Fruit fly (Drosophila melanogaster) whole organism, embryonic: ENCODE data around the gene kdn.

Experiments
- ATbp ChIP-seq: fragments of 200-800 bp; sonication (Bioruptor generic); optimal IDR thresholded peaks from 2 replicates; lab custom pipeline; 2017; ENCODE audit warnings: missing biosample characterization, mild to moderate bottlenecking, missing genetic modification characterization, missing genetic modification reagents
- Bdp1 ChIP-seq: fragments of 200-800 bp; sonication (Bioruptor generic); optimal IDR thresholded peaks from 3 replicates; lab custom pipeline; 2016; ENCODE audit warnings: missing biosample characterization, missing genetic modification characterization
- C15 ChIP-seq: fragments of 200-800 bp; sonication (Bioruptor generic); IDR thresholded peaks from 3 replicates; pipeline ENCODE4 v1.3.6; 2022; ENCODE audit warnings: missing biosample characterization, missing genetic modification characterization
- CG10366 ChIP-seq: fragments of 200-800 bp; sonication (Bioruptor generic); IDR thresholded peaks from 2 replicates; pipeline ENCODE4 v1.3.6; 2022; ENCODE audit warnings: missing biosample characterization, missing genetic modification characterization
- CG10462 ChIP-seq: fragments of 200-800 bp; sonication (Bioruptor generic); optimal IDR thresholded peaks from 2 replicates; lab custom pipeline; 2016; ENCODE audit warnings: missing biosample characterization, missing genetic modification characterization
- CG11504 ChIP-seq: fragments of 200-800 bp; sonication (Bioruptor generic); optimal IDR thresholded peaks from 3 replicates; lab custom pipeline; 2019; ENCODE audit warnings: missing biosample characterization, mild to moderate bottlenecking, missing genetic modification characterization, moderate library complexity
- CG11560 ChIP-seq: fragments of 200-800 bp; sonication (Bioruptor generic); IDR thresholded peaks from 3 replicates; pipeline ENCODE4 v1.3.6; 2022; ENCODE audit warnings: missing biosample characterization, missing genetic modification characterization
- CG12769 ChIP-seq: fragments of 200-800 bp; sonication (Bioruptor generic); optimal IDR thresholded peaks from 2 replicates; lab custom pipeline; 2019; ENCODE audit warnings: missing biosample characterization, mild to moderate bottlenecking, missing genetic modification characterization, moderate library complexity
- CG12942 ChIP-seq: fragments of 200-800 bp; sonication (Bioruptor generic); optimal IDR thresholded peaks from 3 replicates; lab custom pipeline; 2016; ENCODE audit warnings: missing biosample characterization, missing genetic modification characterization
- CG16813 ChIP-seq: fragments of 200-800 bp; sonication (Bioruptor generic); IDR thresholded peaks from 3 replicates; pipeline ENCODE4 v1.3.6; 2022; ENCODE audit warnings: missing biosample characterization, missing genetic modification characterization; ENCODE audit not compliant: partially characterized antibody
- CG17359 ChIP-seq: fragments of 200-800 bp; sonication (Bioruptor generic); optimal IDR thresholded peaks from 3 replicates; lab custom pipeline; 2018; ENCODE audit warnings: missing biosample characterization, mild to moderate bottlenecking, missing genetic modification characterization, moderate library complexity
- CG33213 ChIP-seq: fragments of 200-800 bp; sonication (Bioruptor generic); optimal IDR thresholded peaks from 3 replicates; lab custom pipeline; 2016; ENCODE audit warnings: missing biosample characterization, missing genetic modification characterization
- CG3995 ChIP-seq: fragments of 200-800 bp; sonication (Bioruptor generic); optimal IDR thresholded peaks from 3 replicates; lab custom pipeline; 2016; ENCODE audit warnings: missing biosample characterization, missing genetic modification characterization
- CG7839 ChIP-seq: fragments of 200-800 bp; sonication (Bioruptor generic); optimal IDR thresholded peaks from 3 replicates; lab custom pipeline; 2018; ENCODE audit warnings: missing biosample characterization, mild to moderate bottlenecking, missing genetic modification characterization, moderate library complexity
- CG7928 ChIP-seq: fragments of 200-800 bp; sonication (Bioruptor generic); optimal IDR thresholded peaks from 2 replicates; lab custom pipeline; 2017; ENCODE audit warnings: missing biosample characterization, mild to moderate bottlenecking, missing genetic modification characterization
- CG8290 ChIP-seq, 3 experiments: fragments of 200-800 bp; sonication (Bioruptor generic); optimal IDR thresholded peaks; 2 replicates each; lab custom pipeline; 2016 to 2019; ENCODE audit warnings: missing biosample characterization in 3 of 3, missing genetic modification characterization in 3 of 3, mild to moderate bottlenecking in 2 of 3, moderate library complexity in 1 of 3
- CG8924 ChIP-seq: fragments of 200-800 bp; optimal IDR thresholded peaks from 3 replicates; lab custom pipeline; 2019; ENCODE audit warnings: missing biosample characterization, mild to moderate bottlenecking, missing genetic modification characterization, moderate library complexity
- Ets97D ChIP-seq: fragments of 200-800 bp; sonication (Bioruptor generic); optimal IDR thresholded peaks from 3 replicates; lab custom pipeline; 2016; ENCODE audit warnings: missing biosample characterization, missing genetic modification characterization
- Hr39 ChIP-seq: fragments of >200 bp; optimal IDR thresholded peaks from 2 replicates; lab custom pipeline; 2017
- Hr51 ChIP-seq, 2 experiments: fragments of 200-800 bp; sonication (Bioruptor generic); optimal IDR thresholded peaks; 2 replicates in 1 of 2; 3 replicates in 1 of 2; lab custom pipeline; 2016 to 2018; ENCODE audit warnings: missing biosample characterization in 2 of 2, missing genetic modification characterization in 2 of 2, mild to moderate bottlenecking in 1 of 2, moderate library complexity in 1 of 2
- MBD-R2 ChIP-seq: fragments of 200-800 bp; sonication (Bioruptor generic); IDR thresholded peaks from 2 replicates; pipeline ENCODE4 v1.3.6; 2022; ENCODE audit warnings: missing biosample characterization, missing genetic modification characterization
- Max ChIP-seq: fragments of 200-800 bp; sonication (Bioruptor generic); optimal IDR thresholded peaks from 2 replicates; lab custom pipeline; 2016; ENCODE audit warnings: missing biosample characterization, mild to moderate bottlenecking, missing genetic modification characterization
- NC2α ChIP-seq: fragments of 200-800 bp; sonication (Bioruptor generic); optimal IDR thresholded peaks from 2 replicates; lab custom pipeline; 2016; ENCODE audit warnings: missing biosample characterization, missing genetic modification characterization
- Rfx ChIP-seq: fragments of 200-800 bp; sonication (Bioruptor generic); IDR thresholded peaks from 2 replicates; pipeline ENCODE4 v1.3.6; 2022; ENCODE audit warnings: missing biosample characterization, missing genetic modification characterization
- Ssrp ChIP-seq: fragments of 200-800 bp; sonication (Bioruptor generic); optimal IDR thresholded peaks from 2 replicates; lab custom pipeline; 2018; ENCODE audit warnings: missing biosample characterization, mild to moderate bottlenecking, missing genetic modification characterization, moderate library complexity
- Stat92E ChIP-seq, 3 experiments: fragments of >200 bp in 2 of 3; fragments of 200-800 bp in 1 of 3; sonication (Bioruptor generic) in 1 of 3; optimal IDR thresholded peaks; 2 replicates each; lab custom pipeline; 2017 to 2019; ENCODE audit warnings: missing biosample characterization in 3 of 3, missing genetic modification characterization in 3 of 3, mild to moderate bottlenecking in 1 of 3, moderate library complexity in 1 of 3
- amos ChIP-seq: fragments of 200-800 bp; sonication (Bioruptor generic); IDR thresholded peaks from 2 replicates; pipeline ENCODE4 v1.3.6; 2022; ENCODE audit warnings: missing biosample characterization, missing genetic modification characterization; ENCODE audit not compliant: partially characterized antibody
- bcd ChIP-seq: fragments of 200-800 bp; sonication (Bioruptor generic); optimal IDR thresholded peaks from 2 replicates; lab custom pipeline; 2017; ENCODE audit warnings: missing biosample characterization, mild to moderate bottlenecking, missing genetic modification characterization
- cg ChIP-seq: fragments of 200-800 bp; sonication (Bioruptor generic); optimal IDR thresholded peaks from 3 replicates; lab custom pipeline; 2019; ENCODE audit warnings: missing biosample characterization, mild to moderate bottlenecking, missing genetic modification characterization, moderate library complexity
- chinmo ChIP-seq: fragments of 200-800 bp; sonication (Bioruptor generic); IDR thresholded peaks from 4 replicates; pipeline ENCODE4 v1.3.6; 2022; ENCODE audit warnings: missing biosample characterization, missing genetic modification characterization; ENCODE audit not compliant: partially characterized antibody
- crp ChIP-seq, 2 experiments: fragments of 200-800 bp; sonication (Bioruptor generic); optimal IDR thresholded peaks; 2 replicates in 1 of 2; 3 replicates in 1 of 2; lab custom pipeline; 2017; ENCODE audit warnings: missing biosample characterization in 2 of 2, missing genetic modification characterization in 2 of 2, mild to moderate bottlenecking in 1 of 2, moderate library complexity in 1 of 2
- emc ChIP-seq: fragments of 200-800 bp; sonication (Bioruptor generic); optimal IDR thresholded peaks from 2 replicates; lab custom pipeline; 2016; ENCODE audit warnings: missing biosample characterization, missing genetic modification characterization
- fd102C ChIP-seq: fragments of 200-800 bp; sonication (Bioruptor generic); optimal IDR thresholded peaks from 2 replicates; lab custom pipeline; 2018; ENCODE audit warnings: missing biosample characterization, mild to moderate bottlenecking, missing genetic modification characterization, moderate library complexity
- fru ChIP-seq: fragments of >200 bp; optimal IDR thresholded peaks from 2 replicates; lab custom pipeline; 2017
- gro ChIP-seq: fragments of 200-800 bp; sonication (Bioruptor generic); optimal IDR thresholded peaks from 2 replicates; lab custom pipeline; 2016; ENCODE audit warnings: missing biosample characterization, missing genetic modification characterization
- gsb-n ChIP-seq: fragments of 200-800 bp; sonication (Bioruptor generic); optimal IDR thresholded peaks from 3 replicates; lab custom pipeline; 2018; ENCODE audit warnings: missing biosample characterization, mild to moderate bottlenecking, missing genetic modification characterization
- luna ChIP-seq: fragments of 200-800 bp; sonication (Bioruptor generic); optimal IDR thresholded peaks from 2 replicates; lab custom pipeline; 2016; ENCODE audit warnings: missing biosample characterization, missing genetic modification characterization
- nau ChIP-seq: fragments of 200-800 bp; sonication (Bioruptor generic); optimal IDR thresholded peaks from 3 replicates; lab custom pipeline; 2017; ENCODE audit warnings: missing biosample characterization, mild to moderate bottlenecking, missing genetic modification characterization, missing genetic modification reagents
- pan ChIP-seq, 4 experiments: fragments of >200 bp in 3 of 4; fragments of 200-800 bp in 1 of 4; sonication (Bioruptor generic) in 1 of 4; optimal IDR thresholded peaks in 3 of 4; IDR thresholded peaks in 1 of 4; 2 replicates each; pipeline versions ENCODE4 v1.3.6 to Lab custom; 2017 to 2022; ENCODE audit warnings: missing biosample characterization in 2 of 4, missing genetic modification characterization in 2 of 4, mixed read lengths in 1 of 4
- pita ChIP-seq: fragments of 200-800 bp; sonication (Bioruptor generic); optimal IDR thresholded peaks from 2 replicates; lab custom pipeline; 2017; ENCODE audit warnings: missing biosample characterization, mild to moderate bottlenecking, missing genetic modification characterization
- sd ChIP-seq: fragments of 200-800 bp; sonication (Bioruptor generic); optimal IDR thresholded peaks from 3 replicates; lab custom pipeline; 2018; ENCODE audit warnings: missing biosample characterization, mild to moderate bottlenecking, missing genetic modification characterization, moderate library complexity
- sim ChIP-seq: fragments of 200-800 bp; sonication (Bioruptor generic); IDR thresholded peaks from 2 replicates; pipeline ENCODE4 v1.3.6; 2022; ENCODE audit warnings: missing biosample characterization, missing genetic modification characterization
- sisA ChIP-seq: fragments of 200-800 bp; sonication (Bioruptor generic); IDR thresholded peaks from 2 replicates; pipeline ENCODE4 v1.3.6; 2022; ENCODE audit warnings: missing biosample characterization, missing genetic modification characterization
- so ChIP-seq: fragments of 200-800 bp; sonication (Bioruptor generic); IDR thresholded peaks from 3 replicates; pipeline ENCODE4 v1.3.6; 2022; ENCODE audit warnings: missing biosample characterization, missing genetic modification characterization
- sqz ChIP-seq: fragments of 200-800 bp; sonication (Bioruptor generic); optimal IDR thresholded peaks from 3 replicates; lab custom pipeline; 2018; ENCODE audit warnings: missing biosample characterization, mild to moderate bottlenecking, missing genetic modification characterization
- sug ChIP-seq: fragments of 200-800 bp; optimal IDR thresholded peaks from 2 replicates; lab custom pipeline; 2019; ENCODE audit warnings: missing biosample characterization, mild to moderate bottlenecking, missing genetic modification characterization, moderate library complexity
- tap ChIP-seq: fragments of 200-800 bp; optimal IDR thresholded peaks from 3 replicates; lab custom pipeline; 2019; ENCODE audit warnings: missing biosample characterization, mild to moderate bottlenecking, missing genetic modification characterization, moderate library complexity
- tgo ChIP-seq: fragments of 200-800 bp; sonication (Bioruptor generic); IDR thresholded peaks from 3 replicates; pipeline ENCODE4 v1.3.6; 2022; ENCODE audit warnings: missing biosample characterization, missing genetic modification characterization
- vnd ChIP-seq: fragments of 200-800 bp; sonication (Bioruptor generic); IDR thresholded peaks from 3 replicates; pipeline ENCODE4 v1.3.6; 2022; ENCODE audit warnings: missing biosample characterization, missing genetic modification characterization; ENCODE audit not compliant: partially characterized antibody

kdn gene

dm6 chrX:6340593-6341068, 9.8 kb upstream of the kdn start (continued):
- TF ChIP-seq Stat92E (GFP tag; optimal IDR thresholded peaks at IDR 0.05; lab: Kevin White, UChicago) (no peak), sug (tag; lab: Kevin White, UChicago) (peak; percentile 72), Hr39 (lab: Kevin White, UChicago) (no peak), Rfx (GFP tag; lab: Robert Waterston, UW) (peak; percentile 67), CG17359 (peak; percentile 68), crp (GFP tag; optimal IDR thresholded peaks at IDR 0.05; lab: Kevin White, UChicago) (peak in 1 of 2 experiments; percentile 21), gro (GFP tag; lab: Kevin White, UChicago) (no peak), CG11504 (peak; percentile 88), chinmo (GFP tag; lab: Robert Waterston, UW) (no peak), CG8290 (GFP tag; optimal IDR thresholded peaks at IDR 0.05; lab: Kevin White, UChicago) (peak; percentile 30), CG8290 (tag; optimal IDR thresholded peaks at IDR 0.05; lab: Kevin White, UChicago) (peak; percentile 6 to 64), cg (GFP tag; lab: Kevin White, UChicago) (no peak), tap (tag; lab: Kevin White, UChicago) (peak; percentile 68), ATbp (GFP tag; lab: Kevin White, UChicago) (peak; percentile 62), Hr51 (GFP tag; optimal IDR thresholded peaks at IDR 0.05; lab: Kevin White, UChicago) (peak in 1 of 2 experiments; percentile 86), sim (GFP tag; lab: Robert Waterston, UW) (no peak), emc (no peak), CG3995 (peak; percentile 29), CG12769 (peak; percentile 39), sisA (GFP tag; lab: Robert Waterston, UW) (no peak), CG16813 (GFP tag; lab: Robert Waterston, UW) (no peak), so (GFP tag; lab: Robert Waterston, UW) (peak; percentile 53; the same call in 2 of the 3 replicates), CG12942 (GFP tag; lab: Kevin White, UChicago) (peak; percentile 11), CG7839 (peak; percentile 85), sqz (GFP tag; lab: Kevin White, UChicago) (peak; percentile 17), luna (GFP tag; lab: Kevin White, UChicago) (no peak), Ets97D (GFP tag; lab: Kevin White, UChicago) (no peak), sd (tag; lab: Kevin White, UChicago) (no peak), pita (GFP tag; lab: Kevin White, UChicago) (no peak), NC2α (GFP tag; lab: Kevin White, UChicago) (no peak), bcd (peak; percentile 73), gsb-n (tag; lab: Kevin White, UChicago) (peak; percentile 51), tgo (no peak; the same call in 2 of the 3 replicates), CG10462 (GFP tag; lab: Kevin White, UChicago) (no peak), C15 (GFP tag; lab: Robert Waterston, UW) (no peak), CG11560 (tag; lab: Robert Waterston, UW) (no peak), fd102C (no peak), Max (GFP tag; lab: Kevin White, UChicago) (peak; percentile 58), CG10366 (GFP tag; lab: Robert Waterston, UW) (peak; percentile 57), CG33213 (GFP tag; lab: Kevin White, UChicago) (no peak), fru (no peak), CG8924 (tag; lab: Kevin White, UChicago) (peak; percentile 84), vnd (GFP tag; lab: Robert Waterston, UW) (no peak), Ssrp (peak; percentile 71), nau (GFP tag; lab: Kevin White, UChicago) (peak; percentile 81), CG7928 (GFP tag; lab: Kevin White, UChicago) (peak; percentile 53), Bdp1 (GFP tag; lab: Kevin White, UChicago) (peak; percentile 8), MBD-R2 (no peak; the same call in 1 of the 2 replicates), pan (optimal IDR thresholded peaks at IDR 0.05; lab: Kevin White, UChicago) (no peak), pan (GFP tag; optimal IDR thresholded peaks at IDR 0.05 in 1 of 2, IDR thresholded peaks at IDR 0.05 in 1 of 2) (peak in 1 of 2 experiments; percentile 38), amos (no peak)
